Worm (Caenorhabditis elegans) whole organism, L2 larva: ENCODE measurements around the gene arle-14.

Experiments used
- ama-1 ChIP-seq: fragments of 150-350 bp; optimal IDR thresholded peaks from 2 replicates; lab custom pipeline; 2018; ENCODE audit warnings: inconsistent platforms
- ceh-82 ChIP-seq: fragments of 150-350 bp; optimal IDR thresholded peaks from 2 replicates; lab custom pipeline; 2014; ENCODE audit warnings: missing biosample characterization, missing genetic modification characterization
- egl-27 ChIP-seq: sonication (generic microtip); optimal IDR thresholded peaks from 3 replicates; lab custom pipeline; 2017; ENCODE audit warnings: missing biosample characterization, missing genetic modification reagents, missing genetic modification characterization
- elt-3 ChIP-seq: sonication (generic microtip); optimal IDR thresholded peaks from 2 replicates; lab custom pipeline; 2017; ENCODE audit warnings: missing biosample characterization, missing genetic modification characterization
- lin-13 ChIP-seq: fragments of 150-350 bp; optimal IDR thresholded peaks from 2 replicates; lab custom pipeline; 2014; ENCODE audit warnings: missing biosample characterization, missing genetic modification reagents, missing genetic modification characterization
- lsy-2 ChIP-seq, 2 experiments: fragments of 150-350 bp in 1 of 2; sonication (generic microtip) in 1 of 2; optimal IDR thresholded peaks; 2 replicates each; lab custom pipeline; 2014 to 2017; ENCODE audit warnings: missing biosample characterization in 2 of 2, missing genetic modification characterization in 2 of 2
- nhr-11 ChIP-seq: fragments of 150-350 bp; optimal IDR thresholded peaks from 2 replicates; lab custom pipeline; 2014; ENCODE audit warnings: missing biosample characterization, missing genetic modification characterization
- nhr-25 ChIP-seq: fragments of 150-350 bp; sonication (generic microtip); optimal IDR thresholded peaks from 3 replicates; lab custom pipeline; 2014; ENCODE audit warnings: missing biosample characterization, missing genetic modification characterization
- skn-1 ChIP-seq: sonication (generic microtip); optimal IDR thresholded peaks from 2 replicates; lab custom pipeline; 2017; ENCODE audit warnings: missing biosample characterization, missing genetic modification characterization
- snpc-4 ChIP-seq: fragments of 150-350 bp; optimal IDR thresholded peaks from 2 replicates; lab custom pipeline; 2014; ENCODE audit warnings: missing biosample characterization, missing genetic modification characterization
- ztf-11 ChIP-seq: sonication (generic microtip); optimal IDR thresholded peaks from 2 replicates; lab custom pipeline; 2017; ENCODE audit warnings: missing biosample characterization, missing genetic modification characterization

ce11 chrIII:5705228-5705888 lies 12.7 kb downstream of the arle-14 start, which contains the start of gene swp-1:
- TF ChIP-seq nhr-25 (tag; lab: Kevin White, UChicago) (no peak), lin-13 (GFP tag; lab: Kevin White, UChicago) (no peak), ceh-82 (no peak), nhr-11 (tag; lab: Kevin White, UChicago) (no peak), lsy-2 (tag; optimal IDR thresholded peaks at IDR 0.05; lab: Kevin White, UChicago) (no peak), snpc-4 (tag; lab: Kevin White, UChicago) (no peak), skn-1 (no peak), ztf-11 (tag; lab: Kevin White, UChicago) (no peak), elt-3 (tag; lab: Kevin White, UChicago) (no peak), egl-27 (tag; lab: Kevin White, UChicago) (no peak), ama-1 (lab: Kevin White, UChicago) (no peak)
